Worm (Caenorhabditis elegans) whole organism, young adult: ENCODE results near the gene dnj-13.
A peak's percentile ranks its signal among the peaks of the same experiment; 100 is the strongest.

Experiments
- B0019.2 ChIP-seq: fragments of 200-800 bp; sonication (Bioruptor generic); conservative IDR thresholded peaks from 2 replicates; pipeline ENCODE4 v1.3.6; 2022; ENCODE audit warnings: missing genetic modification reagents, missing genetic modification characterization, missing compliant biosample characterization
- B0336.3 ChIP-seq: fragments of 200-800 bp; sonication (Bioruptor generic); IDR thresholded peaks from 2 replicates; pipeline ENCODE4 v1.3.6; 2022; ENCODE audit warnings: missing genetic modification characterization, missing compliant biosample characterization
- C17E4.6 ChIP-seq: fragments of 200-800 bp; sonication (Bioruptor generic); IDR thresholded peaks from 2 replicates; pipeline ENCODE4 v1.3.6; 2022; ENCODE audit warnings: missing genetic modification reagents, missing genetic modification characterization, missing compliant biosample characterization
- D2030.7 ChIP-seq: fragments of 200-800 bp; sonication (Bioruptor generic); IDR thresholded peaks from 2 replicates; pipeline ENCODE4 v1.3.6; 2022; ENCODE audit warnings: missing genetic modification reagents, missing genetic modification characterization, missing compliant biosample characterization
- F33H1.4 ChIP-seq: fragments of 200-800 bp; sonication (Bioruptor generic); IDR thresholded peaks from 2 replicates; pipeline ENCODE4 v1.3.6; 2022; ENCODE audit warnings: missing genetic modification reagents, missing genetic modification characterization, missing compliant biosample characterization
- F52B5.7 ChIP-seq: sonication (generic microtip); optimal IDR thresholded peaks from 2 replicates; lab custom pipeline; 2016; ENCODE audit warnings: mild to moderate bottlenecking, missing genetic modification characterization, missing compliant biosample characterization
- K11D2.4 ChIP-seq: fragments of 200-800 bp; sonication (Bioruptor generic); IDR thresholded peaks from 2 replicates; pipeline ENCODE4 v1.3.6; 2022; ENCODE audit warnings: missing genetic modification reagents, missing genetic modification characterization, missing compliant biosample characterization
- T26A5.8 ChIP-seq: sonication (generic microtip); optimal IDR thresholded peaks from 2 replicates; lab custom pipeline; 2016; ENCODE audit warnings: missing genetic modification characterization, missing compliant biosample characterization
- Y53F4B.3 ChIP-seq: fragments of 200-800 bp; sonication (Bioruptor generic); IDR thresholded peaks from 2 replicates; pipeline ENCODE4 v1.3.6; 2022; ENCODE audit warnings: missing genetic modification reagents, missing genetic modification characterization, missing compliant biosample characterization
- attf-5 ChIP-seq: fragments of 200-800 bp; sonication (Bioruptor generic); optimal IDR thresholded peaks from 2 replicates; lab custom pipeline; 2018; ENCODE audit warnings: mild to moderate bottlenecking, missing genetic modification characterization, missing compliant biosample characterization
- bed-1 ChIP-seq: fragments of 200-800 bp; sonication (Bioruptor generic); IDR thresholded peaks from 2 replicates; pipeline ENCODE4 v1.3.6; 2022; ENCODE audit warnings: missing genetic modification reagents, missing genetic modification characterization, missing compliant biosample characterization
- cebp-1 ChIP-seq, 2 experiments: fragments of 200-800 bp in 1 of 2; sonication (Bioruptor generic) in 1 of 2; sonication (generic microtip) in 1 of 2; IDR thresholded peaks in 1 of 2; optimal IDR thresholded peaks in 1 of 2; 2 replicates each; pipeline versions ENCODE4 v1.3.6 to Lab custom; 2017 to 2022; ENCODE audit warnings: missing compliant biosample characterization in 2 of 2, missing genetic modification characterization in 2 of 2, mild to moderate bottlenecking in 1 of 2, missing genetic modification reagents in 1 of 2, moderate library complexity in 1 of 2
- cebp-2 ChIP-seq: fragments of 200-800 bp; sonication (Bioruptor generic); IDR thresholded peaks from 2 replicates; pipeline ENCODE4 v1.3.6; 2022; ENCODE audit warnings: missing genetic modification characterization, missing compliant biosample characterization
- ceh-91 ChIP-seq: fragments of 200-800 bp; sonication (Bioruptor generic); IDR thresholded peaks from 2 replicates; pipeline ENCODE4 v1.3.6; 2022; ENCODE audit warnings: missing genetic modification reagents, missing genetic modification characterization, missing compliant biosample characterization
- die-1 ChIP-seq: sonication (generic microtip); optimal IDR thresholded peaks from 2 replicates; lab custom pipeline; 2016; ENCODE audit warnings: missing genotype, mild to moderate bottlenecking, missing genetic modification characterization, missing compliant biosample characterization
- efl-1 ChIP-seq: fragments of 150-350 bp; optimal IDR thresholded peaks from 2 replicates; lab custom pipeline; 2014; ENCODE audit warnings: missing biosample characterization, missing genetic modification reagents, missing genetic modification characterization
- ekl-4 ChIP-seq: fragments of 200-800 bp; sonication (Bioruptor generic); IDR thresholded peaks from 2 replicates; pipeline ENCODE4 v1.3.6; 2022; ENCODE audit warnings: missing genetic modification reagents, missing genetic modification characterization, missing compliant biosample characterization
- hmg-1.2 ChIP-seq: fragments of 200-800 bp; sonication (Bioruptor generic); IDR thresholded peaks from 2 replicates; pipeline ENCODE4 v1.3.6; 2022; ENCODE audit warnings: missing genetic modification reagents, missing genetic modification characterization, missing compliant biosample characterization
- hrde-1 ChIP-seq: sonication (generic microtip); optimal IDR thresholded peaks from 2 replicates; lab custom pipeline; 2016; ENCODE audit warnings: missing genetic modification characterization, mild to moderate bottlenecking, missing compliant biosample characterization, moderate library complexity, missing genotype, missing genetic modification reagents, borderline replicate concordance
- hsf-1 ChIP-seq: fragments of 200-800 bp; sonication (Bioruptor generic); IDR thresholded peaks from 2 replicates; pipeline ENCODE4 v1.3.6; 2022; ENCODE audit warnings: missing genetic modification reagents, missing genetic modification characterization, missing compliant biosample characterization
- let-526 ChIP-seq: fragments of 200-800 bp; sonication (Bioruptor generic); IDR thresholded peaks from 2 replicates; pipeline ENCODE4 v1.3.6; 2022; ENCODE audit warnings: missing genetic modification reagents, missing genetic modification characterization, missing compliant biosample characterization
- lin-35 ChIP-seq, 3 experiments: fragments of 150-350 bp in 2 of 3; sonication (generic microtip) in 1 of 3; optimal IDR thresholded peaks; 2 replicates each; lab custom pipeline; 2014 to 2018; ENCODE audit warnings: missing biosample characterization in 3 of 3, missing genetic modification characterization in 3 of 3, missing genetic modification reagents in 3 of 3
- lsl-1 ChIP-seq: fragments of 200-800 bp; sonication (Bioruptor generic); optimal IDR thresholded peaks from 2 replicates; lab custom pipeline; 2018; ENCODE audit warnings: mild to moderate bottlenecking, missing genetic modification characterization, moderate library complexity, missing compliant biosample characterization
- lsy-27 ChIP-seq: sonication (generic microtip); optimal IDR thresholded peaks from 2 replicates; lab custom pipeline; 2017; ENCODE audit warnings: missing genetic modification characterization, mild to moderate bottlenecking, missing compliant biosample characterization, antibody characterized with exemption, missing genotype, borderline replicate concordance; ENCODE audit not compliant: insufficient read depth
- madf-3 ChIP-seq: fragments of 200-800 bp; sonication (Bioruptor generic); IDR thresholded peaks from 2 replicates; pipeline ENCODE4 v1.3.6; 2022; ENCODE audit warnings: missing genetic modification reagents, missing genetic modification characterization, missing compliant biosample characterization
- madf-6 ChIP-seq: fragments of 200-800 bp; sonication (Bioruptor generic); IDR thresholded peaks from 2 replicates; pipeline ENCODE4 v1.3.6; 2022; ENCODE audit warnings: missing genetic modification reagents, missing genetic modification characterization, missing compliant biosample characterization
- mel-28 ChIP-seq: sonication (generic microtip); optimal IDR thresholded peaks from 2 replicates; lab custom pipeline; 2016; ENCODE audit warnings: borderline replicate concordance, mild to moderate bottlenecking, missing genetic modification characterization, missing compliant biosample characterization
- mes-4 ChIP-seq: sonication (generic microtip); optimal IDR thresholded peaks from 2 replicates; lab custom pipeline; 2016; ENCODE audit warnings: missing genotype, missing genetic modification characterization, missing compliant biosample characterization
- nhr-27 ChIP-seq: fragments of 200-800 bp; sonication (Bioruptor generic); optimal IDR thresholded peaks from 2 replicates; lab custom pipeline; 2018; ENCODE audit warnings: mild to moderate bottlenecking, missing genetic modification characterization, moderate library complexity, missing compliant biosample characterization
- nhr-80 ChIP-seq: sonication (generic microtip); optimal IDR thresholded peaks from 2 replicates; lab custom pipeline; 2016; ENCODE audit warnings: missing genetic modification characterization, missing compliant biosample characterization
- pbrm-1 ChIP-seq: fragments of 200-800 bp; sonication (Bioruptor generic); IDR thresholded peaks from 2 replicates; pipeline ENCODE4 v1.3.6; 2022; ENCODE audit warnings: missing genetic modification reagents, missing genetic modification characterization, missing compliant biosample characterization
- pha-4 ChIP-seq: fragments of 150-350 bp; sonication (generic microtip); optimal IDR thresholded peaks from 2 replicates; lab custom pipeline; 2014; ENCODE audit warnings: missing biosample characterization, missing genetic modification reagents, missing genetic modification characterization
- rpc-1 ChIP-seq, 2 experiments: fragments of 150-350 bp in 1 of 2; sonication (generic microtip) in 1 of 2; optimal IDR thresholded peaks; 2 replicates each; lab custom pipeline; 2014 to 2018; ENCODE audit warnings: missing biosample characterization in 1 of 2, missing genetic modification characterization in 1 of 2, missing genetic modification reagents in 1 of 2, missing genotype in 1 of 2
- snpc-1.3 ChIP-seq: sonication (generic microtip); optimal IDR thresholded peaks from 2 replicates; lab custom pipeline; 2017; ENCODE audit warnings: missing genetic modification characterization, mild to moderate bottlenecking, missing compliant biosample characterization, antibody characterized with exemption, moderate library complexity, missing genotype, missing genetic modification reagents; ENCODE audit not compliant: insufficient read depth
- tbx-9 ChIP-seq: sonication (generic microtip); optimal IDR thresholded peaks from 2 replicates; lab custom pipeline; 2016; ENCODE audit warnings: borderline replicate concordance, missing genetic modification characterization, inconsistent platforms, missing compliant biosample characterization
- unc-62 ChIP-seq: fragments of 150-350 bp; optimal IDR thresholded peaks from 2 replicates; lab custom pipeline; 2014; ENCODE audit warnings: missing biosample characterization, missing genetic modification reagents, missing genetic modification characterization
- xnd-1 ChIP-seq: sonication (generic microtip); optimal IDR thresholded peaks from 2 replicates; lab custom pipeline; 2016; ENCODE audit warnings: missing genotype, missing genetic modification reagents, missing genetic modification characterization, missing compliant biosample characterization
- ztf-18 ChIP-seq: sonication (generic microtip); optimal IDR thresholded peaks from 2 replicates; lab custom pipeline; 2016; ENCODE audit warnings: missing genotype, mild to moderate bottlenecking, missing genetic modification characterization, missing compliant biosample characterization
- ztf-25 ChIP-seq: fragments of 200-800 bp; sonication (Bioruptor generic); IDR thresholded peaks from 2 replicates; pipeline ENCODE4 v1.3.6; 2022; ENCODE audit warnings: missing genetic modification reagents, missing genetic modification characterization, missing compliant biosample characterization

The dnj-13 gene

ce11 chrII:11577861-11578260, 32.4 kb downstream of the dnj-13 start (continued):
- TF ChIP-seq hmg-1.2, result peak; percentile 45; the same call in 1 of the 2 replicates
- TF ChIP-seq F33H1.4 (GFP tag; lab: Robert Waterston, UW), result peak; percentile 96
- no peak for TF ChIP-seq mel-28 (tag; lab: Kevin White, UChicago)
- TF ChIP-seq D2030.7 (GFP tag; lab: Robert Waterston, UW), result peak; percentile 94
- no peak for TF ChIP-seq cebp-2 (GFP tag; lab: Robert Waterston, UW)
- peak; percentile 97 for TF ChIP-seq efl-1 (GFP tag; lab: Kevin White, UChicago)
- TF ChIP-seq bed-1, result no peak
- TF ChIP-seq rpc-1 (optimal IDR thresholded peaks at IDR 0.05; lab: Kevin White, UChicago), result no peak
- no peak for TF ChIP-seq rpc-1 (tag; optimal IDR thresholded peaks at IDR 0.05; lab: Kevin White, UChicago)
- no peak for TF ChIP-seq K11D2.4
- peak; percentile 99 for TF ChIP-seq lsl-1
- TF ChIP-seq Y53F4B.3 (GFP tag; lab: Robert Waterston, UW), result no peak
- TF ChIP-seq B0336.3, result 0 out of 2 replicates have a peak, but pooled peaks have one; percentile 55
- no peak for TF ChIP-seq nhr-27 (tag; lab: Kevin White, UChicago)
- TF ChIP-seq lsy-27 (tag; lab: Kevin White, UChicago), result no peak
- peak; percentile 99 for TF ChIP-seq madf-6 (GFP tag; lab: Robert Waterston, UW)
- peak; percentile 95 for TF ChIP-seq ceh-91 (GFP tag; lab: Robert Waterston, UW)
- TF ChIP-seq pbrm-1 (GFP tag; lab: Robert Waterston, UW), result 0 out of 2 replicates have a peak, but pooled peaks have one; percentile 21
- peak; percentile 83 for TF ChIP-seq B0019.2
- peak; percentile 93 for TF ChIP-seq xnd-1
- peak; percentile 33 for TF ChIP-seq ztf-18 (tag; lab: Kevin White, UChicago)
- TF ChIP-seq unc-62 (GFP tag; lab: Kevin White, UChicago), result no peak
- no peak for TF ChIP-seq let-526

ce11 chrII:11578327-11578726, 32.8 kb downstream of the dnj-13 start, which contains the start of gene smc-6:
Gene smc-6 (plus strand): TSS chrII:11578716.
- TF ChIP-seq ztf-25, result no peak
- peak; percentile 28 for TF ChIP-seq nhr-80 (tag; lab: Kevin White, UChicago)
- TF ChIP-seq lin-35 (GFP tag; optimal IDR thresholded peaks at IDR 0.05; lab: Kevin White, UChicago), result no peak
- TF ChIP-seq cebp-1 (GFP tag; IDR thresholded peaks at IDR 0.05; lab: Robert Waterston, UW), result peak; percentile 96
- peak; percentile 99 for TF ChIP-seq cebp-1 (tag; optimal IDR thresholded peaks at IDR 0.05; lab: Kevin White, UChicago)
- TF ChIP-seq attf-5, result peak; percentile 77

- TF ChIP-seq madf-6 (GFP tag; lab: Robert Waterston, UW) (peak; percentile 40; the same call in 1 of the 2 replicates), hsf-1 (GFP tag; lab: Robert Waterston, UW) (0 out of 2 replicates have a peak, but pooled peaks have one; percentile 42), ekl-4 (GFP tag; lab: Robert Waterston, UW) (peak; percentile 49; the same call in 1 of the 2 replicates), madf-3 (GFP tag; lab: Robert Waterston, UW) (0 out of 2 replicates have a peak, but pooled peaks have one; percentile 56), efl-1 (GFP tag; lab: Kevin White, UChicago) (no peak), B0336.3 (peak; percentile 47; the same call in 1 of the 2 replicates), mes-4 (tag; lab: Kevin White, UChicago) (no peak), hrde-1 (peak; percentile 64), rpc-1 (optimal IDR thresholded peaks at IDR 0.05; lab: Kevin White, UChicago) (no peak), rpc-1 (tag; optimal IDR thresholded peaks at IDR 0.05; lab: Kevin White, UChicago) (no peak), die-1 (no peak), C17E4.6 (GFP tag; lab: Robert Waterston, UW) (0 out of 2 replicates have a peak, but pooled peaks have one; percentile 31), T26A5.8 (tag; lab: Kevin White, UChicago) (no peak), tbx-9 (tag; lab: Kevin White, UChicago) (no peak), pha-4 (tag; lab: Kevin White, UChicago) (no peak), xnd-1 (peak; percentile 7), F52B5.7 (tag; lab: Kevin White, UChicago) (peak; percentile 9), snpc-1.3 (tag; lab: Kevin White, UChicago) (peak; percentile 4)
- TF ChIP-seq, all 124 proteins: peak for 10
Measured at ce11 chrII:11582698-11583097, 37.2 kb downstream of the dnj-13 start, which contains the start of gene ints-7. Gene ints-7 (plus strand): TSS chrII:11582849.
